Worm (Caenorhabditis elegans): Measurements from ENCODE around the gene F52E10.4.

DNA sequence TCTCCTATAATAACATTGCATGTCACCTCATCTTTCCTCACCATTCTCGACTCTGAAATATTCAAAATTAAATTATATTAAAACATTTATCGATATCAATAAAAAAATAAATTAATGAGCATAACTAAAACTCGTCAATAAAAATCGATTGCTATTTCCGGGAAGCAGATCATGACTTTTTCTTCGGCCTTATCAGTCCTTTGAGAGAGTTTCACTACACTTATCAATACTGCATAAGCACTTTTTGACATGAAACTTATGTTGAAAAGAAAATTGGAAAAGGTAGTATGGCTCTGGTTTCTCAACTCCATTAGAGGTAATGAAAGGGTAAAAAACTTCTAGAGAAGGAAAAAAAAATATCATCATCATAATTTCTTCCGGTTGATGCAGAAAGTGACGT is 32.8 kb downstream of the F52E10.4 start:
- no peak for TF ChIP-seq aly-2 (tag; optimal IDR thresholded peaks at IDR 0.05)
- TF ChIP-seq nhr-12 (tag; optimal IDR thresholded peaks at IDR 0.05): no peak
- TF ChIP-seq R02D3.7 (tag; optimal IDR thresholded peaks at IDR 0.05): no peak

Measured in whole organism, L3 larva.